Fruit fly (Drosophila melanogaster) whole organism, embryonic: ENCODE measurements around the gene CG42366.
A peak's percentile ranks its signal among the peaks of the same experiment; 100 is the strongest.

Experiments
- Atf6 ChIP-seq: fragments of 200-800 bp; sonication (Bioruptor generic); IDR thresholded peaks from 2 replicates; pipeline ENCODE4 v1.3.6; 2022; ENCODE audit warnings: missing biosample characterization, missing genetic modification characterization
- C15 ChIP-seq: fragments of 200-800 bp; sonication (Bioruptor generic); IDR thresholded peaks from 3 replicates; pipeline ENCODE4 v1.3.6; 2022; ENCODE audit warnings: missing biosample characterization, missing genetic modification characterization
- CG11247 ChIP-seq: fragments of 200-800 bp; sonication (Bioruptor generic); IDR thresholded peaks from 2 replicates; pipeline ENCODE4 v1.3.6; 2022; ENCODE audit warnings: missing biosample characterization, missing genetic modification characterization
- CG11398 ChIP-seq: fragments of 200-800 bp; sonication (Bioruptor generic); optimal IDR thresholded peaks from 2 replicates; lab custom pipeline; 2016; ENCODE audit warnings: missing biosample characterization, missing genetic modification characterization
- CG12155 ChIP-seq: fragments of 200-800 bp; sonication (Bioruptor generic); optimal IDR thresholded peaks from 3 replicates; lab custom pipeline; 2016; ENCODE audit warnings: missing biosample characterization, missing genetic modification characterization
- CG12659 ChIP-seq: fragments of 200-800 bp; sonication (Bioruptor generic); optimal IDR thresholded peaks from 3 replicates; lab custom pipeline; 2017; ENCODE audit warnings: mild to moderate bottlenecking, missing biosample characterization, missing genetic modification reagents, missing genetic modification characterization
- CG13894 ChIP-seq: fragments of 200-800 bp; sonication (Bioruptor generic); optimal IDR thresholded peaks from 3 replicates; lab custom pipeline; 2018; ENCODE audit warnings: missing biosample characterization, mild to moderate bottlenecking, missing genetic modification characterization, moderate library complexity
- CG15269 ChIP-seq: fragments of 200-800 bp; sonication (Bioruptor generic); optimal IDR thresholded peaks from 2 replicates; lab custom pipeline; 2018; ENCODE audit warnings: missing biosample characterization, mild to moderate bottlenecking, missing genetic modification characterization, moderate library complexity
- CG1647 ChIP-seq: fragments of 200-800 bp; sonication (Bioruptor generic); optimal IDR thresholded peaks from 3 replicates; lab custom pipeline; 2016; ENCODE audit warnings: missing biosample characterization, missing genetic modification characterization
- CG17361 ChIP-seq: fragments of 200-800 bp; sonication (Bioruptor generic); IDR thresholded peaks from 3 replicates; pipeline ENCODE4 v1.3.6; 2022; ENCODE audit warnings: missing biosample characterization, missing genetic modification characterization
- CG1832 ChIP-seq: fragments of 200-800 bp; sonication (Bioruptor generic); optimal IDR thresholded peaks from 2 replicates; lab custom pipeline; 2017; ENCODE audit warnings: missing biosample characterization, mild to moderate bottlenecking, missing genetic modification characterization, inconsistent platforms
- CG18764 ChIP-seq: fragments of 200-800 bp; sonication (Bioruptor generic); optimal IDR thresholded peaks from 3 replicates; lab custom pipeline; 2016; ENCODE audit warnings: missing biosample characterization, missing genetic modification characterization
- CG31441 ChIP-seq: fragments of 200-800 bp; sonication (Bioruptor generic); IDR thresholded peaks from 2 replicates; pipeline ENCODE4 v1.3.6; 2022; ENCODE audit warnings: missing biosample characterization, missing genetic modification characterization
- CG3281 ChIP-seq: fragments of 200-800 bp; sonication (Bioruptor generic); optimal IDR thresholded peaks from 3 replicates; lab custom pipeline; 2017; ENCODE audit warnings: missing biosample characterization, mild to moderate bottlenecking, missing genetic modification characterization
- CG3407 ChIP-seq: fragments of 200-800 bp; sonication (Bioruptor generic); optimal IDR thresholded peaks from 2 replicates; lab custom pipeline; 2018; ENCODE audit warnings: missing biosample characterization, mild to moderate bottlenecking, missing genetic modification characterization
- CG5180 ChIP-seq: fragments of 200-800 bp; sonication (Bioruptor generic); optimal IDR thresholded peaks from 3 replicates; lab custom pipeline; 2017; ENCODE audit warnings: missing biosample characterization, missing genetic modification characterization, mild to moderate bottlenecking, moderate library complexity, missing genetic modification reagents
- CG7271 ChIP-seq: fragments of 200-800 bp; sonication (Bioruptor generic); optimal IDR thresholded peaks from 2 replicates; lab custom pipeline; 2018; ENCODE audit warnings: missing biosample characterization, mild to moderate bottlenecking, missing genetic modification characterization, moderate library complexity
- CG7372 ChIP-seq: fragments of 200-800 bp; sonication (Bioruptor generic); IDR thresholded peaks from 2 replicates; pipeline ENCODE4 v1.3.6; 2022; ENCODE audit warnings: missing biosample characterization, missing genetic modification characterization
- CG8089 ChIP-seq: fragments of 200-800 bp; sonication (Bioruptor generic); optimal IDR thresholded peaks from 3 replicates; lab custom pipeline; 2016; ENCODE audit warnings: missing biosample characterization, missing genetic modification characterization
- CG9609 ChIP-seq: fragments of 200-800 bp; sonication (Bioruptor generic); optimal IDR thresholded peaks from 3 replicates; lab custom pipeline; 2016; ENCODE audit warnings: missing biosample characterization, missing genetic modification characterization
- Doc3 ChIP-seq: fragments of 200-800 bp; sonication (Bioruptor generic); IDR thresholded peaks from 3 replicates; pipeline ENCODE4 v1.3.6; 2022; ENCODE audit warnings: missing biosample characterization, missing genetic modification characterization; ENCODE audit not compliant: partially characterized antibody
- Dref ChIP-seq: fragments of 200-800 bp; sonication (Bioruptor generic); IDR thresholded peaks from 2 replicates; pipeline ENCODE4 v1.3.6; 2022; ENCODE audit warnings: missing biosample characterization, missing genetic modification characterization
- E2f1 ChIP-seq: fragments of 200-800 bp; sonication (Bioruptor generic); IDR thresholded peaks from 2 replicates; pipeline ENCODE4 v1.3.6; 2022; ENCODE audit warnings: missing biosample characterization, missing genetic modification characterization
- E2f2 ChIP-seq: fragments of 200-800 bp; sonication (Bioruptor generic); IDR thresholded peaks from 2 replicates; pipeline ENCODE4 v1.3.6; 2022; ENCODE audit warnings: missing biosample characterization, missing genetic modification characterization
- ERR ChIP-seq: fragments of 200-800 bp; sonication (Bioruptor generic); optimal IDR thresholded peaks from 2 replicates; lab custom pipeline; 2016; ENCODE audit warnings: missing biosample characterization, missing genetic modification characterization
- Fer3 ChIP-seq: fragments of 200-800 bp; sonication (Bioruptor generic); optimal IDR thresholded peaks from 2 replicates; lab custom pipeline; 2018; ENCODE audit warnings: missing biosample characterization, mild to moderate bottlenecking, missing genetic modification characterization, moderate library complexity
- HLHmδ ChIP-seq: fragments of 200-800 bp; sonication (Bioruptor generic); optimal IDR thresholded peaks from 2 replicates; lab custom pipeline; 2018; ENCODE audit warnings: missing biosample characterization, mild to moderate bottlenecking, missing genetic modification characterization, moderate library complexity
- HmgZ ChIP-seq: fragments of 200-800 bp; sonication (Bioruptor generic); optimal IDR thresholded peaks from 2 replicates; lab custom pipeline; 2018; ENCODE audit warnings: missing biosample characterization, mild to moderate bottlenecking, missing genetic modification characterization
- Hmx ChIP-seq: fragments of 200-800 bp; sonication (Bioruptor generic); optimal IDR thresholded peaks from 2 replicates; lab custom pipeline; 2016; ENCODE audit warnings: missing biosample characterization, missing genetic modification characterization
- Hr39 ChIP-seq: fragments of >200 bp; optimal IDR thresholded peaks from 2 replicates; lab custom pipeline; 2017
- Nf-YB ChIP-seq: fragments of 200-800 bp; sonication (Bioruptor generic); optimal IDR thresholded peaks from 3 replicates; lab custom pipeline; 2019; ENCODE audit warnings: missing biosample characterization, mild to moderate bottlenecking, missing genetic modification characterization, moderate library complexity
- Nf-YC ChIP-seq: fragments of 200-800 bp; optimal IDR thresholded peaks from 3 replicates; lab custom pipeline; 2019; ENCODE audit warnings: missing biosample characterization, mild to moderate bottlenecking, missing genetic modification characterization, moderate library complexity
- Optix ChIP-seq: fragments of 200-800 bp; sonication (Bioruptor generic); IDR thresholded peaks from 3 replicates; pipeline ENCODE4 v1.3.6; 2022; ENCODE audit warnings: missing biosample characterization, missing genetic modification characterization
- Sin3A ChIP-seq: fragments of >200 bp; optimal IDR thresholded peaks from 2 replicates; lab custom pipeline; 2018
- YL-1 ChIP-seq: fragments of 200-800 bp; sonication (Bioruptor generic); optimal IDR thresholded peaks from 3 replicates; lab custom pipeline; 2017; ENCODE audit warnings: missing biosample characterization, mild to moderate bottlenecking, missing genetic modification characterization
- al ChIP-seq: fragments of 200-800 bp; sonication (Bioruptor generic); IDR thresholded peaks from 2 replicates; pipeline ENCODE4 v1.3.6; 2022; ENCODE audit warnings: missing biosample characterization, missing genetic modification characterization
- ap ChIP-seq: fragments of 200-800 bp; sonication (Bioruptor generic); IDR thresholded peaks from 2 replicates; pipeline ENCODE4 v1.3.6; 2022; ENCODE audit warnings: missing biosample characterization, missing genetic modification characterization
- bsh ChIP-seq, 2 experiments: fragments of 200-800 bp; sonication (Bioruptor generic); optimal IDR thresholded peaks; 2 replicates each; lab custom pipeline; 2017 to 2018; ENCODE audit warnings: mild to moderate bottlenecking in 2 of 2, missing biosample characterization in 2 of 2, missing genetic modification characterization in 2 of 2, moderate library complexity in 1 of 2
- en ChIP-seq: fragments of 200-800 bp; sonication (Bioruptor generic); optimal IDR thresholded peaks from 2 replicates; lab custom pipeline; 2016; ENCODE audit warnings: missing biosample characterization, missing genetic modification characterization
- grn ChIP-seq: fragments of 200-800 bp; sonication (Bioruptor generic); optimal IDR thresholded peaks from 3 replicates; lab custom pipeline; 2017; ENCODE audit warnings: missing biosample characterization, missing genetic modification characterization
- nau ChIP-seq: fragments of 200-800 bp; sonication (Bioruptor generic); optimal IDR thresholded peaks from 3 replicates; lab custom pipeline; 2017; ENCODE audit warnings: missing biosample characterization, mild to moderate bottlenecking, missing genetic modification characterization, missing genetic modification reagents
- nmo ChIP-seq: fragments of 200-800 bp; sonication (Bioruptor generic); optimal IDR thresholded peaks from 2 replicates; lab custom pipeline; 2018; ENCODE audit warnings: missing biosample characterization, mild to moderate bottlenecking, missing genetic modification characterization, moderate library complexity
- pan ChIP-seq, 4 experiments: fragments of >200 bp in 3 of 4; fragments of 200-800 bp in 1 of 4; sonication (Bioruptor generic) in 1 of 4; optimal IDR thresholded peaks in 3 of 4; IDR thresholded peaks in 1 of 4; 2 replicates each; pipeline versions ENCODE4 v1.3.6 to Lab custom; 2017 to 2022; ENCODE audit warnings: missing biosample characterization in 2 of 4, missing genetic modification characterization in 2 of 4, mixed read lengths in 1 of 4
- sr ChIP-seq: fragments of 200-800 bp; sonication (Bioruptor generic); IDR thresholded peaks from 3 replicates; pipeline ENCODE4 v1.3.6; 2022; ENCODE audit warnings: missing biosample characterization, missing genetic modification characterization
- stwl ChIP-seq: fragments of 200-800 bp; sonication (Bioruptor generic); optimal IDR thresholded peaks from 3 replicates; lab custom pipeline; 2018; ENCODE audit warnings: missing biosample characterization, mild to moderate bottlenecking, missing genetic modification characterization, moderate library complexity
- tin ChIP-seq: fragments of 200-800 bp; sonication (Bioruptor generic); optimal IDR thresholded peaks from 3 replicates; lab custom pipeline; 2016; ENCODE audit warnings: missing biosample characterization, missing genetic modification characterization
- tll ChIP-seq, 2 experiments: fragments of 200-800 bp in 1 of 2; fragments of >200 bp in 1 of 2; sonication (Bioruptor generic) in 1 of 2; optimal IDR thresholded peaks; 2 replicates each; lab custom pipeline; 2017 to 2019; ENCODE audit warnings: missing biosample characterization in 2 of 2, missing genetic modification characterization in 2 of 2, mild to moderate bottlenecking in 1 of 2, moderate library complexity in 1 of 2
- tna ChIP-seq: fragments of 200-800 bp; sonication (Bioruptor generic); IDR thresholded peaks from 2 replicates; pipeline ENCODE4 v1.3.6; 2022; ENCODE audit warnings: missing biosample characterization, missing genetic modification characterization; ENCODE audit not compliant: partially characterized antibody
- vvl ChIP-seq: fragments of 200-800 bp; sonication (Bioruptor generic); IDR thresholded peaks from 2 replicates; pipeline ENCODE4 v1.3.6; 2022; ENCODE audit warnings: missing biosample characterization, missing genetic modification characterization
- zfh1 ChIP-seq: fragments of 200-800 bp; sonication (Bioruptor generic); IDR thresholded peaks from 3 replicates; pipeline ENCODE4 v1.3.6; 2022; ENCODE audit warnings: missing biosample characterization, missing genetic modification characterization
- zfh2 ChIP-seq: fragments of 200-800 bp; sonication (Bioruptor generic); optimal IDR thresholded peaks from 2 replicates; lab custom pipeline; 2016; ENCODE audit warnings: missing biosample characterization, missing genetic modification characterization

The CG42366 gene

dm6 chr2L:9908468-9908967 lies 16.4 kb upstream of the CG42366 start, which contains the start of gene CG13124 (continued):
- no peak for TF ChIP-seq CG11398 (GFP tag; lab: Kevin White, UChicago)
- TF ChIP-seq C15 (GFP tag; lab: Robert Waterston, UW), result no peak
- TF ChIP-seq vvl (GFP tag; lab: Robert Waterston, UW), result no peak; the same call in none of the 2 replicates
- TF ChIP-seq nmo (GFP tag; lab: Kevin White, UChicago), result no peak
- TF ChIP-seq Nf-YB (GFP tag; lab: Kevin White, UChicago), result no peak
- no peak for TF ChIP-seq Doc3
- TF ChIP-seq grn, result no peak
- no peak for TF ChIP-seq al (GFP tag; lab: Robert Waterston, UW)
- no peak for TF ChIP-seq Hmx (GFP tag; lab: Kevin White, UChicago)
- TF ChIP-seq CG13894 (tag; lab: Kevin White, UChicago), result peak; percentile 50
- no peak for TF ChIP-seq CG5180 (GFP tag; lab: Kevin White, UChicago)
- no peak for TF ChIP-seq sr (GFP tag; lab: Robert Waterston, UW)
- TF ChIP-seq CG7271 (tag; lab: Kevin White, UChicago), result no peak
- TF ChIP-seq CG8089, result no peak
- 0 out of 2 replicates have a peak, but pooled peaks have one; percentile 8 for TF ChIP-seq tna (GFP tag; lab: Robert Waterston, UW)
- TF ChIP-seq zfh2 (GFP tag; lab: Kevin White, UChicago), result no peak
- no peak for TF ChIP-seq CG12155 (GFP tag; lab: Kevin White, UChicago)
- TF ChIP-seq Optix (GFP tag; lab: Robert Waterston, UW), result no peak
- peak; percentile 13 for TF ChIP-seq CG3281 (GFP tag; lab: Kevin White, UChicago)
- TF ChIP-seq E2f2, result no peak
- peak; percentile 44 for TF ChIP-seq CG15269
- no peak for TF ChIP-seq Hr39 (lab: Kevin White, UChicago)
- TF ChIP-seq E2f1, result no peak
- no peak for TF ChIP-seq Sin3A (lab: Kevin White, UChicago)
- TF ChIP-seq stwl (tag; lab: Kevin White, UChicago), result no peak
- TF ChIP-seq CG7372 (GFP tag; lab: Robert Waterston, UW), result 0 out of 2 replicates have a peak, but pooled peaks have one; percentile 26
- no peak for TF ChIP-seq zfh1 (GFP tag; lab: Robert Waterston, UW)
- TF ChIP-seq Fer3 (tag; lab: Kevin White, UChicago), result no peak
- no peak for TF ChIP-seq tin
- TF ChIP-seq Dref (GFP tag; lab: Robert Waterston, UW), result no peak
- no peak for TF ChIP-seq bsh (GFP tag; optimal IDR thresholded peaks at IDR 0.05; lab: Kevin White, UChicago)
- 0 out of 2 replicates have a peak, but pooled peaks have one; percentile 22 for TF ChIP-seq ap (GFP tag; lab: Robert Waterston, UW)
- no peak for TF ChIP-seq CG17361 (GFP tag; lab: Robert Waterston, UW)
- peak; percentile 59 for TF ChIP-seq Atf6 (GFP tag; lab: Robert Waterston, UW)
- TF ChIP-seq HmgZ (tag; lab: Kevin White, UChicago), result peak; percentile 0
- TF ChIP-seq ERR (GFP tag; lab: Kevin White, UChicago), result peak; percentile 18
- TF ChIP-seq CG31441, result no peak
- TF ChIP-seq HLHmδ (GFP tag; lab: Kevin White, UChicago), result no peak
- TF ChIP-seq pan (optimal IDR thresholded peaks at IDR 0.05; lab: Kevin White, UChicago), result no peak
- peak in 1 of 2 experiments; percentile 21 for TF ChIP-seq pan (GFP tag; optimal IDR thresholded peaks at IDR 0.05 in 1 of 2, IDR thresholded peaks at IDR 0.05 in 1 of 2)
- TF ChIP-seq CG12659, result peak; percentile 20
- no peak for TF ChIP-seq CG11247
- no peak for TF ChIP-seq CG1647
- peak; percentile 10 for TF ChIP-seq Nf-YC (tag; lab: Kevin White, UChicago)
- TF ChIP-seq nau, result no peak
- no peak for TF ChIP-seq CG9609
- no peak for TF ChIP-seq CG3407 (GFP tag; lab: Kevin White, UChicago)
- no peak for TF ChIP-seq en (GFP tag; lab: Kevin White, UChicago)
- TF ChIP-seq tll (GFP tag; optimal IDR thresholded peaks at IDR 0.05; lab: Kevin White, UChicago), result no peak
- TF ChIP-seq CG1832, result no peak
- no peak for TF ChIP-seq YL-1
- TF ChIP-seq CG18764 (GFP tag; lab: Kevin White, UChicago), result no peak
